Fruit fly (Drosophila melanogaster): ENCODE measurements around the gene Rcd4.
A peak's percentile ranks its signal among the peaks of the same experiment; 100 is the strongest.

Gene Rcd4

DNA sequence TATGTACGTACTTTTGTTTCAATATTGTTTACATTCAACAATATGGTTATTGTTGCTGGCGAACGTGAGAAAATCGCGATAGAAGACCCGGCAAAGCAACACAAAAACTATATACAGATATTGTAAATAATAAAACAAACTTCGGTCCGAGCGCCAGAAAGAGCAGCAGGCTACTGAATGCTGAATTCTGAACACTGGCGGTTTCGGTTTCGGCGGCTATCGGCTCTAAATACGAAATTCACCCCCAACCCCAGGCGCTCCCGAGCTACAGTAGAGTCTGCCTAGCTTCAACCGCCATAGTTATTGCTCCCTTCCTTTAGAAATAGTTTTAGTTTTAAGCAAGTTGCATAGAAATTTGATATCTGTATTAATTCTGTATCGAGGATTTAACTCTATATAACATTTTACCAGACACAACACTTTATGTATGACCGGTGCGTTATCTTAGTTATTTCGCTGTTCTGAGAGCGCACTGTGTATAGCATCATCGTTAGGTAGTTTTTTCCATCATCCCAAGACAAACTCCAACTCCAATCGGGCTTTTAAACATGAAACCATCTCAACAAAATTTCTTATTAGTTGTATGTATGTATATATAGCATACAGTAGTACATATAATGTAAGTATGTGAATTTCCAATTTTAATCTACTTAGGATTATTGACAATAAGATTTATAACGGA, 20.2 kb upstream of the Rcd4 start, which contains the start of gene CG7627 (continued):
- TF ChIP-seq CG6683 (GFP tag; optimal IDR thresholded peaks at IDR 0.05) (peak; percentile 63), ato (GFP tag; IDR thresholded peaks at IDR 0.05; ENCODE audit: partially characterized antibody) (no peak), Atf6 (GFP tag; IDR thresholded peaks at IDR 0.05) (peak; percentile 85), caup (GFP tag; optimal IDR thresholded peaks at IDR 0.05; ENCODE audit: severe bottlenecking) (peak; percentile 73), pum (GFP tag; optimal IDR thresholded peaks at IDR 0.05) (peak; percentile 63), HLH4C (GFP tag; IDR thresholded peaks at IDR 0.05; ENCODE audit: partially characterized antibody) (no peak), Poxn (GFP tag; IDR thresholded peaks at IDR 0.05) (peak; percentile 70), CG31365 (tag; optimal IDR thresholded peaks at IDR 0.05) (peak; percentile 59), CG7963 (GFP tag; IDR thresholded peaks at IDR 0.05; ENCODE audit: partially characterized antibody) (no peak), wdn (GFP tag; IDR thresholded peaks at IDR 0.05) (peak; percentile 58), sisA (GFP tag; IDR thresholded peaks at IDR 0.05) (peak; percentile 79), Scr (GFP tag; IDR thresholded peaks at IDR 0.05; ENCODE audit: partially characterized antibody) (0 out of 2 replicates have a peak, but pooled peaks have one; percentile 26), chm (GFP tag; IDR thresholded peaks at IDR 0.05) (peak; percentile 72; the same call in 1 of the 2 replicates), BEAF-32 (GFP tag; optimal IDR thresholded peaks at IDR 0.05) (no peak), Gug (GFP tag; IDR thresholded peaks at IDR 0.05) (peak; percentile 86), abd-A (tag; optimal IDR thresholded peaks at IDR 0.05) (peak; percentile 2), CG3726 (GFP tag; IDR thresholded peaks at IDR 0.05) (0 out of 3 replicates have a peak, but pooled peaks have one; percentile 51), CG32772 (GFP tag; IDR thresholded peaks at IDR 0.05) (peak; percentile 56), tio (GFP tag; optimal IDR thresholded peaks at IDR 0.05) (peak; percentile 69), CG6689 (GFP tag; IDR thresholded peaks at IDR 0.05) (peak; percentile 75), Hey (tag; optimal IDR thresholded peaks at IDR 0.05) (no peak), C15 (GFP tag; IDR thresholded peaks at IDR 0.05) (0 out of 3 replicates have a peak, but pooled peaks have one; percentile 52), zfh1 (GFP tag; IDR thresholded peaks at IDR 0.05) (peak; percentile 82), cwo (GFP tag; optimal IDR thresholded peaks at IDR 0.05) (peak; percentile 83), dimm (GFP tag; IDR thresholded peaks at IDR 0.05) (peak; percentile 70; the same call in 1 of the 2 replicates), CG7928 (GFP tag; optimal IDR thresholded peaks at IDR 0.05) (peak; percentile 49), Dfd (GFP tag; optimal IDR thresholded peaks at IDR 0.05) (no peak), D19B (GFP tag; optimal IDR thresholded peaks at IDR 0.05) (peak; percentile 64), CG10543 (GFP tag; optimal IDR thresholded peaks at IDR 0.05) (peak; percentile 87), nmo (GFP tag; optimal IDR thresholded peaks at IDR 0.05) (peak; percentile 67), tx (GFP tag; optimal IDR thresholded peaks at IDR 0.05) (peak; percentile 57), da (GFP tag; optimal IDR thresholded peaks at IDR 0.05) (peak; percentile 19), CG4707 (GFP tag; optimal IDR thresholded peaks at IDR 0.05) (peak; percentile 37), fd64A (GFP tag; optimal IDR thresholded peaks at IDR 0.05) (no peak), CG2875 (GFP tag; optimal IDR thresholded peaks at IDR 0.05) (peak; percentile 54), Gsc (GFP tag; IDR thresholded peaks at IDR 0.05) (no peak), Hsf (GFP tag; optimal IDR thresholded peaks at IDR 0.05) (peak; percentile 74), CG14860 (GFP tag; IDR thresholded peaks at IDR 0.05; ENCODE audit: partially characterized antibody) (no peak), hbn (GFP tag; IDR thresholded peaks at IDR 0.05; ENCODE audit: partially characterized antibody) (no peak), az2 (GFP tag; optimal IDR thresholded peaks at IDR 0.05) (peak; percentile 70)

Data from whole organism, embryonic.